Worm (Caenorhabditis elegans) whole organism, L2 larva: Measurements from ENCODE around the gene egl-4.

Experiments
- F13H6.1 ChIP-seq: sonication (generic microtip); optimal IDR thresholded peaks from 2 replicates; lab custom pipeline; 2016; ENCODE audit warnings: missing genetic modification characterization, missing compliant biosample characterization
- Y55F3AM.14 ChIP-seq: fragments of 200-800 bp; sonication (Bioruptor generic); optimal IDR thresholded peaks from 2 replicates; lab custom pipeline; 2018; ENCODE audit warnings: mild to moderate bottlenecking, missing genetic modification characterization, missing compliant biosample characterization
- ZK546.5 ChIP-seq: sonication (generic microtip); optimal IDR thresholded peaks from 2 replicates; lab custom pipeline; 2017; ENCODE audit warnings: missing biosample characterization, missing genetic modification characterization
- ceh-16 ChIP-seq: fragments of 150-350 bp; optimal IDR thresholded peaks from 2 replicates; lab custom pipeline; 2014; ENCODE audit warnings: missing biosample characterization, missing genetic modification characterization
- crh-2 ChIP-seq: sonication (generic microtip); optimal IDR thresholded peaks from 2 replicates; lab custom pipeline; 2017; ENCODE audit warnings: missing biosample characterization, missing genetic modification characterization
- egl-27 ChIP-seq: sonication (generic microtip); optimal IDR thresholded peaks from 3 replicates; lab custom pipeline; 2017; ENCODE audit warnings: missing biosample characterization, missing genetic modification reagents, missing genetic modification characterization
- lin-39 ChIP-seq: fragments of 150-350 bp; optimal IDR thresholded peaks from 2 replicates; lab custom pipeline; 2014; ENCODE audit warnings: missing biosample characterization, missing genetic modification reagents, missing genetic modification characterization
- mab-5 ChIP-seq: fragments of 150-350 bp; optimal IDR thresholded peaks from 2 replicates; lab custom pipeline; 2014; ENCODE audit warnings: missing biosample characterization, missing genetic modification characterization
- nhr-129 ChIP-seq: fragments of 150-350 bp; optimal IDR thresholded peaks from 2 replicates; lab custom pipeline; 2014; ENCODE audit warnings: missing biosample characterization, missing genetic modification characterization
- nhr-237 ChIP-seq: fragments of 150-350 bp; optimal IDR thresholded peaks from 2 replicates; lab custom pipeline; 2014; ENCODE audit warnings: missing biosample characterization, missing genetic modification characterization
- nhr-6 ChIP-seq: fragments of 150-350 bp; optimal IDR thresholded peaks from 2 replicates; lab custom pipeline; 2014; ENCODE audit warnings: missing biosample characterization, missing genetic modification characterization
- peb-1 ChIP-seq: fragments of 150-350 bp; optimal IDR thresholded peaks from 2 replicates; lab custom pipeline; 2014; ENCODE audit warnings: missing biosample characterization, missing genetic modification characterization
- skn-1 ChIP-seq: sonication (generic microtip); optimal IDR thresholded peaks from 2 replicates; lab custom pipeline; 2017; ENCODE audit warnings: missing biosample characterization, missing genetic modification characterization
- sma-9 ChIP-seq, 2 experiments: fragments of 150-350 bp in 1 of 2; sonication (generic microtip) in 1 of 2; optimal IDR thresholded peaks; 2 replicates each; lab custom pipeline; 2014 to 2016; ENCODE audit warnings: missing genetic modification characterization in 2 of 2, mild to moderate bottlenecking in 1 of 2, missing biosample characterization in 1 of 2, missing compliant biosample characterization in 1 of 2, missing genetic modification reagents in 1 of 2, moderate library complexity in 1 of 2
- unc-39 ChIP-seq: fragments of 150-350 bp; optimal IDR thresholded peaks from 2 replicates; lab custom pipeline; 2014; ENCODE audit warnings: missing biosample characterization, missing genetic modification characterization
- unc-55 ChIP-seq: fragments of 150-350 bp; sonication (generic microtip); optimal IDR thresholded peaks from 3 replicates; lab custom pipeline; 2014; ENCODE audit warnings: missing biosample characterization, missing genetic modification reagents, missing genetic modification characterization
- zag-1 ChIP-seq: fragments of 150-350 bp; optimal IDR thresholded peaks from 2 replicates; lab custom pipeline; 2014; ENCODE audit warnings: missing biosample characterization, missing genetic modification characterization
- ztf-1 ChIP-seq: fragments of 200-800 bp; sonication (Bioruptor generic); conservative IDR thresholded peaks from 2 replicates; pipeline ENCODE4 v1.3.6; 2022; ENCODE audit warnings: missing genetic modification characterization, missing compliant biosample characterization
- ztf-11 ChIP-seq: sonication (generic microtip); optimal IDR thresholded peaks from 2 replicates; lab custom pipeline; 2017; ENCODE audit warnings: missing biosample characterization, missing genetic modification characterization

Gene egl-4

ce11 chrIV:1924178-1924577 is 76.3 kb downstream of the egl-4 start:
- no peak for TF ChIP-seq ceh-16 (tag; lab: Kevin White, UChicago)
- TF ChIP-seq ztf-11, result no peak
- TF ChIP-seq egl-27 (tag; lab: Kevin White, UChicago), result no peak
- TF ChIP-seq sma-9 (GFP tag; optimal IDR thresholded peaks at IDR 0.05; lab: Kevin White, UChicago), result no peak
- no peak for TF ChIP-seq sma-9 (tag; optimal IDR thresholded peaks at IDR 0.05; lab: Kevin White, UChicago)
- no peak for TF ChIP-seq ztf-1 (GFP tag; lab: Robert Waterston, UW)
- no peak for TF ChIP-seq nhr-129 (tag; lab: Kevin White, UChicago)
- TF ChIP-seq ZK546.5, result no peak
- no peak for TF ChIP-seq skn-1 (tag; lab: Kevin White, UChicago)
- TF ChIP-seq lin-39 (tag; lab: Kevin White, UChicago), result no peak
- TF ChIP-seq unc-39 (tag; lab: Kevin White, UChicago), result no peak
- no peak for TF ChIP-seq Y55F3AM.14 (GFP tag; lab: Kevin White, UChicago)
- no peak for TF ChIP-seq mab-5 (tag; lab: Kevin White, UChicago)
- TF ChIP-seq zag-1 (tag; lab: Kevin White, UChicago), result no peak
- TF ChIP-seq unc-55 (GFP tag; lab: Kevin White, UChicago), result no peak
- TF ChIP-seq nhr-6 (tag; lab: Kevin White, UChicago), result no peak
- TF ChIP-seq F13H6.1 (tag; lab: Kevin White, UChicago), result no peak
- TF ChIP-seq peb-1 (tag; lab: Kevin White, UChicago), result no peak
- no peak for TF ChIP-seq crh-2 (tag; lab: Kevin White, UChicago)
- TF ChIP-seq nhr-237, result no peak
